Worm (Caenorhabditis elegans): ENCODE data around the gene F09F7.6.

ce11 chrIII:5543050-5543449, 8.9 kb downstream of the F09F7.6 start, which contains the start of gene D1044.6:
- TF ChIP-seq ets-4 (tag; optimal IDR thresholded peaks at IDR 0.05), result no peak
- TF ChIP-seq C08G9.2 (tag; optimal IDR thresholded peaks at IDR 0.05), result no peak
- TF ChIP-seq ttx-3 (tag; optimal IDR thresholded peaks at IDR 0.05), result no peak
- TF ChIP-seq ceh-18 (tag; optimal IDR thresholded peaks at IDR 0.05), result no peak
- TF ChIP-seq fkh-10 (GFP tag; optimal IDR thresholded peaks at IDR 0.05), result no peak
- TF ChIP-seq T23F11.4 (GFP tag; optimal IDR thresholded peaks at IDR 0.05), result no peak
- no peak for TF ChIP-seq gmeb-2 (tag; optimal IDR thresholded peaks at IDR 0.05)
